Worm (Caenorhabditis elegans) whole organism, L4/young adult: ENCODE measurements around the gene nhr-72.

ENCODE experiments used
- W03F9.2 ChIP-seq: fragments of 150-350 bp; optimal IDR thresholded peaks from 2 replicates; lab custom pipeline; 2014; ENCODE audit warnings: missing biosample characterization, missing genetic modification characterization
- him-1 ChIP-seq: sonication (generic microtip); optimal IDR thresholded peaks from 2 replicates; lab custom pipeline; 2016; ENCODE audit warnings: missing genotype, missing genetic modification reagents, missing genetic modification characterization, missing compliant biosample characterization

DNA sequence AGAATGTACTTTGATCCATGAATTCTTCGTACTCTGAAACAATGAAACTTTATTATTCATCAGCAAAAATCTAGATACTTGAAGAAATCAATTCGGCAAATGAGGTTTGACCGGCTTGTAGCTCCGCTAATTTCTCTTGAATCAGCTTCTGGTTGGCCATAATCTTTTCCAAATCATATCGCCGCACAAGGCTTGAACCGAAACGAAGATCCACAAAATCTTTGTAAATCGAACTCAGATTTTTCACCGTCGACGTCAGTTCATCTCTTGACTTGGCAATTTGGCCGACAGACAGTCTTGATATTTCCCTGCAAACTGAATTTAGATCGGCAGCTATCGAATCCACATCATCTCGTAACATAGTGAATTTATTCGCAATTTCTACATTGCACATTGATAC, 45.0 kb downstream of the nhr-72 start:
- TF ChIP-seq him-1 (tag; lab: Kevin White, UChicago) (no peak), W03F9.2 (tag; lab: Kevin White, UChicago) (no peak)
